Fruit fly (Drosophila melanogaster) whole organism, embryonic: ENCODE measurements around the gene CG43318.

Source experiments
- Ada2b ChIP-seq: fragments of 200-800 bp; sonication (Bioruptor generic); IDR thresholded peaks from 2 replicates; pipeline ENCODE4 v1.3.6; 2022; ENCODE audit warnings: missing biosample characterization, missing genetic modification characterization
- Antp ChIP-seq: fragments of 200-800 bp; sonication (Bioruptor generic); optimal IDR thresholded peaks from 3 replicates; lab custom pipeline; 2016; ENCODE audit warnings: missing biosample characterization, missing genetic modification characterization
- B-H1 ChIP-seq: fragments of 200-800 bp; sonication (Bioruptor generic); IDR thresholded peaks from 3 replicates; pipeline ENCODE4 v1.3.6; 2022; ENCODE audit warnings: missing biosample characterization, missing genetic modification characterization
- C15 ChIP-seq: fragments of 200-800 bp; sonication (Bioruptor generic); IDR thresholded peaks from 3 replicates; pipeline ENCODE4 v1.3.6; 2022; ENCODE audit warnings: missing biosample characterization, missing genetic modification characterization
- CG10267 ChIP-seq: fragments of 200-800 bp; sonication (Bioruptor generic); optimal IDR thresholded peaks from 2 replicates; lab custom pipeline; 2018; ENCODE audit warnings: missing biosample characterization, mild to moderate bottlenecking, missing genetic modification characterization, moderate library complexity
- CG10959 ChIP-seq: fragments of 200-800 bp; sonication (Bioruptor generic); IDR thresholded peaks from 2 replicates; pipeline ENCODE4 v1.3.6; 2022; ENCODE audit warnings: missing biosample characterization, missing genetic modification characterization
- CG10979 ChIP-seq: fragments of 200-800 bp; sonication (Bioruptor generic); optimal IDR thresholded peaks from 2 replicates; lab custom pipeline; 2018; ENCODE audit warnings: missing biosample characterization, mild to moderate bottlenecking, missing genetic modification characterization, moderate library complexity
- CG11560 ChIP-seq: fragments of 200-800 bp; sonication (Bioruptor generic); IDR thresholded peaks from 3 replicates; pipeline ENCODE4 v1.3.6; 2022; ENCODE audit warnings: missing biosample characterization, missing genetic modification characterization
- CG12219 ChIP-seq: fragments of 200-800 bp; sonication (Bioruptor generic); optimal IDR thresholded peaks from 3 replicates; lab custom pipeline; 2018; ENCODE audit warnings: missing biosample characterization, mild to moderate bottlenecking, missing genetic modification characterization
- CG12391 ChIP-seq: fragments of 200-800 bp; sonication (Bioruptor generic); optimal IDR thresholded peaks from 3 replicates; lab custom pipeline; 2018; ENCODE audit warnings: missing biosample characterization, mild to moderate bottlenecking, missing genetic modification characterization, moderate library complexity
- CG13287 ChIP-seq: fragments of 200-800 bp; sonication (Bioruptor generic); IDR thresholded peaks from 2 replicates; pipeline ENCODE4 v1.3.6; 2022; ENCODE audit warnings: missing biosample characterization, missing genetic modification characterization; ENCODE audit not compliant: partially characterized antibody
- CG14441 ChIP-seq: fragments of 200-800 bp; sonication (Bioruptor generic); IDR thresholded peaks from 2 replicates; pipeline ENCODE4 v1.3.6; 2022; ENCODE audit warnings: missing biosample characterization, missing genetic modification characterization
- CG14710 ChIP-seq: fragments of 200-800 bp; sonication (Bioruptor generic); optimal IDR thresholded peaks from 3 replicates; lab custom pipeline; 2019; ENCODE audit warnings: missing biosample characterization, mild to moderate bottlenecking, missing genetic modification characterization, moderate library complexity
- CG1602 ChIP-seq: fragments of 200-800 bp; sonication (Bioruptor generic); optimal IDR thresholded peaks from 3 replicates; lab custom pipeline; 2016; ENCODE audit warnings: missing biosample characterization, missing genetic modification characterization
- CG17361 ChIP-seq: fragments of 200-800 bp; sonication (Bioruptor generic); IDR thresholded peaks from 3 replicates; pipeline ENCODE4 v1.3.6; 2022; ENCODE audit warnings: missing biosample characterization, missing genetic modification characterization
- CG17802 ChIP-seq: fragments of 200-800 bp; sonication (Bioruptor generic); optimal IDR thresholded peaks from 2 replicates; lab custom pipeline; 2018; ENCODE audit warnings: missing biosample characterization, mild to moderate bottlenecking, missing genetic modification characterization, moderate library complexity
- CG2116 ChIP-seq: fragments of 200-800 bp; sonication (Bioruptor generic); optimal IDR thresholded peaks from 3 replicates; lab custom pipeline; 2018; ENCODE audit warnings: missing biosample characterization, mild to moderate bottlenecking, missing genetic modification characterization
- CG2129 ChIP-seq: fragments of 200-800 bp; sonication (Bioruptor generic); IDR thresholded peaks from 2 replicates; pipeline ENCODE4 v1.3.6; 2022; ENCODE audit warnings: missing biosample characterization, missing genetic modification characterization; ENCODE audit not compliant: partially characterized antibody
- CG2875 ChIP-seq: fragments of 200-800 bp; sonication (Bioruptor generic); optimal IDR thresholded peaks from 2 replicates; lab custom pipeline; 2017; ENCODE audit warnings: missing biosample characterization, mild to moderate bottlenecking, missing genetic modification characterization, missing genetic modification reagents
- CG30020 ChIP-seq: fragments of 200-800 bp; optimal IDR thresholded peaks from 2 replicates; lab custom pipeline; 2019; ENCODE audit warnings: missing biosample characterization, mild to moderate bottlenecking, missing genetic modification characterization, moderate library complexity
- CG33213 ChIP-seq: fragments of 200-800 bp; sonication (Bioruptor generic); optimal IDR thresholded peaks from 3 replicates; lab custom pipeline; 2016; ENCODE audit warnings: missing biosample characterization, missing genetic modification characterization
- CG34376 ChIP-seq: fragments of 200-800 bp; sonication (Bioruptor generic); optimal IDR thresholded peaks from 2 replicates; lab custom pipeline; 2018; ENCODE audit warnings: missing biosample characterization, mild to moderate bottlenecking, missing genetic modification characterization
- CG4404 ChIP-seq: fragments of 200-800 bp; sonication (Bioruptor generic); IDR thresholded peaks from 2 replicates; pipeline ENCODE4 v1.3.6; 2022; ENCODE audit warnings: missing biosample characterization, missing genetic modification characterization
- CG4820 ChIP-seq: fragments of 200-800 bp; sonication (Bioruptor generic); optimal IDR thresholded peaks from 3 replicates; lab custom pipeline; 2016; ENCODE audit warnings: missing biosample characterization, missing genetic modification characterization
- CG6683 ChIP-seq: fragments of 200-800 bp; sonication (Bioruptor generic); optimal IDR thresholded peaks from 2 replicates; lab custom pipeline; 2017; ENCODE audit warnings: missing biosample characterization, mild to moderate bottlenecking, missing genetic modification characterization, missing genetic modification reagents
- CG7357 ChIP-seq: fragments of 200-800 bp; sonication (Bioruptor generic); IDR thresholded peaks from 3 replicates; pipeline ENCODE4 v1.3.6; 2022; ENCODE audit warnings: missing biosample characterization, missing genetic modification characterization
- CG7928 ChIP-seq: fragments of 200-800 bp; sonication (Bioruptor generic); optimal IDR thresholded peaks from 2 replicates; lab custom pipeline; 2017; ENCODE audit warnings: missing biosample characterization, mild to moderate bottlenecking, missing genetic modification characterization
- CG8478 ChIP-seq: fragments of >200 bp; optimal IDR thresholded peaks from 2 replicates; lab custom pipeline; 2018
- CG9797 ChIP-seq: fragments of 200-800 bp; sonication (Bioruptor generic); optimal IDR thresholded peaks from 3 replicates; lab custom pipeline; 2018; ENCODE audit warnings: missing biosample characterization, mild to moderate bottlenecking, missing genetic modification characterization
- CkIIα-i1 ChIP-seq: fragments of 200-800 bp; sonication (Bioruptor generic); IDR thresholded peaks from 2 replicates; pipeline ENCODE4 v1.3.6; 2022; ENCODE audit warnings: missing biosample characterization, missing genetic modification characterization
- D19B ChIP-seq: fragments of 200-800 bp; sonication (Bioruptor generic); optimal IDR thresholded peaks from 2 replicates; lab custom pipeline; 2017; ENCODE audit warnings: missing biosample characterization, mild to moderate bottlenecking, missing genetic modification characterization
- Deaf1 ChIP-seq: fragments of 200-800 bp; optimal IDR thresholded peaks from 3 replicates; lab custom pipeline; 2019; ENCODE audit warnings: missing biosample characterization, mild to moderate bottlenecking, missing genetic modification characterization, moderate library complexity
- Dref ChIP-seq: fragments of 200-800 bp; sonication (Bioruptor generic); IDR thresholded peaks from 2 replicates; pipeline ENCODE4 v1.3.6; 2022; ENCODE audit warnings: missing biosample characterization, missing genetic modification characterization
- Ets97D ChIP-seq: fragments of 200-800 bp; sonication (Bioruptor generic); optimal IDR thresholded peaks from 3 replicates; lab custom pipeline; 2016; ENCODE audit warnings: missing biosample characterization, missing genetic modification characterization
- Fer1 ChIP-seq: fragments of 200-800 bp; sonication (Bioruptor generic); optimal IDR thresholded peaks from 2 replicates; lab custom pipeline; 2017; ENCODE audit warnings: missing biosample characterization, mild to moderate bottlenecking, missing genetic modification characterization
- Gug ChIP-seq: fragments of 200-800 bp; sonication (Bioruptor generic); IDR thresholded peaks from 4 replicates; pipeline ENCODE4 v1.3.6; 2022; ENCODE audit warnings: missing biosample characterization, missing genetic modification characterization
- Hey ChIP-seq: fragments of 200-800 bp; sonication (Bioruptor generic); optimal IDR thresholded peaks from 3 replicates; lab custom pipeline; 2018; ENCODE audit warnings: missing biosample characterization, mild to moderate bottlenecking, missing genetic modification characterization
- Max ChIP-seq: fragments of 200-800 bp; sonication (Bioruptor generic); optimal IDR thresholded peaks from 2 replicates; lab custom pipeline; 2016; ENCODE audit warnings: missing biosample characterization, mild to moderate bottlenecking, missing genetic modification characterization
- NK7.1 ChIP-seq: fragments of 200-800 bp; sonication (Bioruptor generic); optimal IDR thresholded peaks from 3 replicates; lab custom pipeline; 2016; ENCODE audit warnings: missing biosample characterization, missing genetic modification characterization
- Oli ChIP-seq: fragments of 200-800 bp; sonication (Bioruptor generic); optimal IDR thresholded peaks from 2 replicates; lab custom pipeline; 2018; ENCODE audit warnings: missing biosample characterization, mild to moderate bottlenecking, missing genetic modification characterization, moderate library complexity
- amos ChIP-seq: fragments of 200-800 bp; sonication (Bioruptor generic); IDR thresholded peaks from 2 replicates; pipeline ENCODE4 v1.3.6; 2022; ENCODE audit warnings: missing biosample characterization, missing genetic modification characterization; ENCODE audit not compliant: partially characterized antibody
- aop ChIP-seq: fragments of 200-800 bp; sonication (Bioruptor generic); IDR thresholded peaks from 2 replicates; pipeline ENCODE4 v1.3.6; 2022; ENCODE audit warnings: missing biosample characterization, missing genetic modification characterization
- cas ChIP-seq: fragments of 200-800 bp; sonication (Bioruptor generic); IDR thresholded peaks from 2 replicates; pipeline ENCODE4 v1.3.6; 2022; ENCODE audit warnings: missing biosample characterization, missing genetic modification characterization
- caup ChIP-seq: fragments of 200-800 bp; sonication (Bioruptor generic); optimal IDR thresholded peaks from 3 replicates; lab custom pipeline; 2017; ENCODE audit warnings: missing biosample characterization, mild to moderate bottlenecking, missing genetic modification characterization, moderate library complexity; ENCODE audit not compliant: severe bottlenecking
- da ChIP-seq: fragments of 200-800 bp; sonication (Bioruptor generic); optimal IDR thresholded peaks from 2 replicates; lab custom pipeline; 2016; ENCODE audit warnings: missing biosample characterization, missing genetic modification characterization
- ems ChIP-seq: fragments of 200-800 bp; sonication (Bioruptor generic); optimal IDR thresholded peaks from 3 replicates; lab custom pipeline; 2016; ENCODE audit warnings: missing biosample characterization, missing genetic modification characterization
- jumu ChIP-seq: fragments of 200-800 bp; sonication (Bioruptor generic); optimal IDR thresholded peaks from 3 replicates; lab custom pipeline; 2016; ENCODE audit warnings: missing biosample characterization, missing genetic modification characterization
- nmo ChIP-seq: fragments of 200-800 bp; sonication (Bioruptor generic); optimal IDR thresholded peaks from 2 replicates; lab custom pipeline; 2018; ENCODE audit warnings: missing biosample characterization, mild to moderate bottlenecking, missing genetic modification characterization, moderate library complexity
- pan ChIP-seq, 4 experiments: fragments of >200 bp in 3 of 4; fragments of 200-800 bp in 1 of 4; sonication (Bioruptor generic) in 1 of 4; optimal IDR thresholded peaks in 3 of 4; IDR thresholded peaks in 1 of 4; 2 replicates each; pipeline versions ENCODE4 v1.3.6 to Lab custom; 2017 to 2022; ENCODE audit warnings: missing biosample characterization in 2 of 4, missing genetic modification characterization in 2 of 4, mixed read lengths in 1 of 4
- peb ChIP-seq: fragments of 200-800 bp; sonication (Bioruptor generic); IDR thresholded peaks from 2 replicates; pipeline ENCODE4 v1.3.6; 2022; ENCODE audit warnings: missing biosample characterization, missing genetic modification characterization
- sisA ChIP-seq: fragments of 200-800 bp; sonication (Bioruptor generic); IDR thresholded peaks from 2 replicates; pipeline ENCODE4 v1.3.6; 2022; ENCODE audit warnings: missing biosample characterization, missing genetic modification characterization

CG43318 gene

DNA sequence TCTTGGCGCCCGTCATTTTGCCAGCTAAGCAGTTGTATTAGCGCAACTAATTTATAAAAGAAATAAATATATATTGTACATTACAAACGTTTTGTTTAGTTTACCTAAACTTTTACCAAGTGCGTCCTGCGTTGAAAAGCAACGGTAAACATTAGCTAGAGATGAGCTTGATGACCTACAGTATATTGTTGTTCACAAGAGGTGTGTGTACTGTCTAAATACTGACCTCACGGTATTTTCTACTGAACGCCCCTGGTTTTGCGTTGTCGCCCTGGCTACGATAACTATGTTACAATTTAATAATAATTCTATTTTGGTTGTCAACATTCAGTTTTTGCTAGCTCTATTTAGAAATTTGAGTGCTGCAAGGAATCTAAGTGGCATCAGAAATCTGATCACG, 40.8 kb downstream of the CG43318 start, which contains the start of gene Acyp2 (continued):
- TF ChIP-seq Ada2b (0 out of 2 replicates have a peak, but pooled peaks have one; percentile 11), CG11560 (tag; lab: Robert Waterston, UW) (no peak; the same call in 1 of the 3 replicates), Gug (GFP tag; lab: Robert Waterston, UW) (peak; percentile 36; the same call in 1 of the 4 replicates), CG10979 (tag; lab: Kevin White, UChicago) (no peak), aop (GFP tag; lab: Robert Waterston, UW) (no peak), CG2129 (GFP tag; lab: Robert Waterston, UW) (no peak), jumu (GFP tag; lab: Kevin White, UChicago) (peak; percentile 8), CG17361 (0 out of 3 replicates have a peak, but pooled peaks have one; percentile 18), CG14441 (GFP tag; lab: Robert Waterston, UW) (0 out of 2 replicates have a peak, but pooled peaks have one; percentile 17), NK7.1 (GFP tag; lab: Kevin White, UChicago) (no peak), CG12391 (tag; lab: Kevin White, UChicago) (peak; percentile 41), da (no peak), CG17802 (tag; lab: Kevin White, UChicago) (peak; percentile 75), CG8478 (lab: Kevin White, UChicago) (no peak), caup (GFP tag; lab: Kevin White, UChicago) (peak; percentile 36), CG33213 (GFP tag; lab: Kevin White, UChicago) (peak; percentile 64), CG9797 (GFP tag; lab: Kevin White, UChicago) (peak; percentile 51), CG30020 (tag; lab: Kevin White, UChicago) (peak; percentile 8), CG2875 (no peak), Hey (tag; lab: Kevin White, UChicago) (no peak), C15 (GFP tag; lab: Robert Waterston, UW) (no peak), CG7357 (GFP tag; lab: Robert Waterston, UW) (no peak), Deaf1 (tag; lab: Kevin White, UChicago) (no peak), CG13287 (GFP tag; lab: Robert Waterston, UW) (peak; percentile 71), nmo (GFP tag; lab: Kevin White, UChicago) (peak; percentile 41), Fer1 (GFP tag; lab: Kevin White, UChicago) (no peak), CG10959 (GFP tag; lab: Robert Waterston, UW) (no peak), CG6683 (GFP tag; lab: Kevin White, UChicago) (no peak), CG1602 (GFP tag; lab: Kevin White, UChicago) (no peak), Oli (tag; lab: Kevin White, UChicago) (no peak), peb (no peak), CG14710 (tag; lab: Kevin White, UChicago) (peak; percentile 47), CG7928 (GFP tag; lab: Kevin White, UChicago) (peak; percentile 98), CG12219 (GFP tag; lab: Kevin White, UChicago) (no peak), CG10267 (tag; lab: Kevin White, UChicago) (peak; percentile 44), cas (GFP tag; lab: Robert Waterston, UW) (no peak), sisA (GFP tag; lab: Robert Waterston, UW) (peak; percentile 42; the same call in 1 of the 2 replicates), pan (optimal IDR thresholded peaks at IDR 0.05; lab: Kevin White, UChicago) (no peak), pan (GFP tag; optimal IDR thresholded peaks at IDR 0.05 in 1 of 2, IDR thresholded peaks at IDR 0.05 in 1 of 2) (peak in 1 of 2 experiments; percentile 51), Ets97D (peak; percentile 80), Antp (GFP tag; lab: Kevin White, UChicago) (peak; percentile 46), amos (GFP tag; lab: Robert Waterston, UW) (peak; percentile 62), CG34376 (peak; percentile 1), D19B (GFP tag; lab: Kevin White, UChicago) (peak; percentile 6), Max (GFP tag; lab: Kevin White, UChicago) (peak; percentile 34), CG4404 (no peak), Dref (GFP tag; lab: Robert Waterston, UW) (peak; percentile 60), CkIIα-i1 (GFP tag; lab: Robert Waterston, UW) (no peak), CG2116 (peak; percentile 41), ems (peak; percentile 4), B-H1 (GFP tag; lab: Robert Waterston, UW) (no peak), CG4820 (GFP tag; lab: Kevin White, UChicago) (no peak)
